Fruit fly (Drosophila melanogaster): ENCODE data around the gene Thor.

- TF ChIP-seq CG7786 (GFP tag; optimal IDR thresholded peaks at IDR 0.05) (no peak), Pdp1 (GFP tag; optimal IDR thresholded peaks at IDR 0.05) (no peak), CG10462 (GFP tag; optimal IDR thresholded peaks at IDR 0.05) (no peak), maf-S (GFP tag; optimal IDR thresholded peaks at IDR 0.05) (no peak)
Measured at dm6 chr2L:3484759-3485158, 6.5 kb downstream of the Thor start.
